Worm (Caenorhabditis elegans): Measurements from ENCODE around the gene ZK470.4.

ZK470.4 gene

DNA sequence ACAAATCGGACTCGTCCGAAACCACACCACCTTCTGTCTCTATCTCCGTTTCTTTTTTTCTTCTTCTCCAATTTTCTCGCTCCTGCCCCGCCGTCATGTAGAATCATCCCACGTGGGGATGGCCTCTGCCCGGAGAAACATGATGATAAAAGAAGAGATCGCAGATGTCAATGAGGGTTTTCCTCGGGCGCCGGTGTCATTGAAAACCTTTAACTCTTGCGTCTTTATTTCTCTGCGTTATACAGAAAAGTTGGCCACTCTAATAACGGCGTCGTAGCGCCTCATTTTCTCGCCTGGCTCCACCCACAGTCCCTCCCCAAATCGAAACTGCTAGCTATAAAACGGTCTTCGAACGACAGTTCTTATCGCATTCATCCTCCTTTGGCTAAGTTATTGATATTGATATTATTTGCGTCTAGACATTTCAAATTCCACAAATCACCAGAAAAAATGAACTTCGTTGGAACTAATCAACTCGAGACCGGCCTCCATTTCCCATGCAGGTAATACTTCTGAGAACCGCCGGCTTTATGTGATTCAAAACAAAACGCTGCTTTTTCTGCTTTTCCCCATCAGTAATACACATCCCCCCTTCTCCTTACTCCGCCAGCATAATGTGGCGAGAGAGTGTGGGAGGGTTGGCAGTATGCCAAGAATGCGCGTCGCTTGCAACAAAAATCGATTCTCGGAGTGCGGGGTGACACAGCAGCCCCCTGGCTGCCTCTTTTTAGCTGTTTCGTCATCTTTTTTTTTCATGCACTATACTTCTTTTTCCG, 5.7 kb upstream of the ZK470.4 start:
- TF ChIP-seq nhr-102 (tag; optimal IDR thresholded peaks at IDR 0.05), result peak; percentile 64
- TF ChIP-seq jun-1 (tag; optimal IDR thresholded peaks at IDR 0.05), result no peak
- no peak for TF ChIP-seq aly-2 (tag; optimal IDR thresholded peaks at IDR 0.05)
- TF ChIP-seq tag-97 (GFP tag; IDR thresholded peaks at IDR 0.05), result no peak
- peak; percentile 49 for TF ChIP-seq nhr-77 (tag; optimal IDR thresholded peaks at IDR 0.05)
- TF ChIP-seq arid-1 (GFP tag; conservative IDR thresholded peaks at IDR 0.05), result peak; percentile 33; the same call in 1 of the 2 replicates
- 0 out of 4 replicates have a peak, but pooled peaks have one; percentile 32 to 56 for TF ChIP-seq madf-5 (GFP tag; IDR thresholded peaks at IDR 0.05)
- peak; percentile 60; the same call in 1 of the 2 replicates for TF ChIP-seq set-16 (GFP tag; IDR thresholded peaks at IDR 0.05)
- no peak for TF ChIP-seq egl-27 (tag; optimal IDR thresholded peaks at IDR 0.05)
- peak; percentile 23 for TF ChIP-seq dpl-1 (GFP tag; optimal IDR thresholded peaks at IDR 0.05)
- peak; percentile 53; the same call in 1 of the 2 replicates for TF ChIP-seq mxl-2 (GFP tag; conservative IDR thresholded peaks at IDR 0.05)
- TF ChIP-seq lin-38 (GFP tag; IDR thresholded peaks at IDR 0.05), result peak; percentile 35
- peak; percentile 35 for TF ChIP-seq T26A8.4 (GFP tag; IDR thresholded peaks at IDR 0.05)
- no peak for TF ChIP-seq F10B5.3 (tag; optimal IDR thresholded peaks at IDR 0.05)
- TF ChIP-seq ama-1 (optimal IDR thresholded peaks at IDR 0.05), result peak; percentile 80
- TF ChIP-seq snpc-1.2 (GFP tag; IDR thresholded peaks at IDR 0.05), result no peak
- no peak for TF ChIP-seq ZK546.5 (tag; optimal IDR thresholded peaks at IDR 0.05)
- no peak for TF ChIP-seq ztf-11 (tag; optimal IDR thresholded peaks at IDR 0.05)
- no peak for TF ChIP-seq daf-19 (GFP tag; conservative IDR thresholded peaks at IDR 0.05)
- no peak for TF ChIP-seq fos-1 (tag; optimal IDR thresholded peaks at IDR 0.05)
- TF ChIP-seq lin-1 (GFP tag; IDR thresholded peaks at IDR 0.05), result peak; percentile 58; the same call in 1 of the 2 replicates
- no peak for TF ChIP-seq T20F7.1 (GFP tag; optimal IDR thresholded peaks at IDR 0.05)
- no peak for TF ChIP-seq ceh-32 (tag; optimal IDR thresholded peaks at IDR 0.05; ENCODE audit: poor library complexity)
- no peak for TF ChIP-seq ztf-7 (tag; optimal IDR thresholded peaks at IDR 0.05)
- TF ChIP-seq ceh-62 (tag; optimal IDR thresholded peaks at IDR 0.05), result no peak
- TF ChIP-seq R02D3.7 (tag; optimal IDR thresholded peaks at IDR 0.05), result no peak
- peak; percentile 45 for TF ChIP-seq duxl-1 (tag; optimal IDR thresholded peaks at IDR 0.05; ENCODE audit: poor library complexity)
- TF ChIP-seq hlh-30 (tag; optimal IDR thresholded peaks at IDR 0.05; ENCODE audit: insufficient read depth), result peak; percentile 88
- peak; percentile 65 for TF ChIP-seq nhr-48 (tag; optimal IDR thresholded peaks at IDR 0.05)
- no peak for TF ChIP-seq nhr-111 (GFP tag; optimal IDR thresholded peaks at IDR 0.05)
- TF ChIP-seq nhr-42 (GFP tag; IDR thresholded peaks at IDR 0.05), result 0 out of 2 replicates have a peak, but pooled peaks have one; percentile 47
- TF ChIP-seq gei-8 (GFP tag; optimal IDR thresholded peaks at IDR 0.05), result no peak
- TF ChIP-seq pha-4 (GFP tag; IDR thresholded peaks at IDR 0.05), result peak; percentile 38; the same call in 1 of the 2 replicates
- TF ChIP-seq pha-4 (tag; optimal IDR thresholded peaks at IDR 0.05), result peak; percentile 55
- TF ChIP-seq fkh-10 (GFP tag; optimal IDR thresholded peaks at IDR 0.05), result peak; percentile 60
- 0 out of 2 replicates have a peak, but pooled peaks have one; percentile 17 for TF ChIP-seq nhr-41 (GFP tag; IDR thresholded peaks at IDR 0.05)
- TF ChIP-seq nhr-76 (tag; optimal IDR thresholded peaks at IDR 0.05), result no peak
- peak; percentile 39 for TF ChIP-seq lin-13 (GFP tag; optimal IDR thresholded peaks at IDR 0.05)
- TF ChIP-seq nhr-10 (tag; optimal IDR thresholded peaks at IDR 0.05), result peak; percentile 48
- TF ChIP-seq F37D6.2 (tag; optimal IDR thresholded peaks at IDR 0.05), result peak; percentile 64
- TF ChIP-seq Y48G9A.11 (GFP tag; IDR thresholded peaks at IDR 0.05), result no peak
- peak; percentile 15 for TF ChIP-seq ceh-28 (tag; optimal IDR thresholded peaks at IDR 0.05)
- TF ChIP-seq unc-130 (GFP tag; optimal IDR thresholded peaks at IDR 0.05), result no peak
- peak; percentile 95 for TF ChIP-seq hlh-11 (tag; optimal IDR thresholded peaks at IDR 0.05)
- TF ChIP-seq lsy-2 (tag; optimal IDR thresholded peaks at IDR 0.05), result peak; percentile 11 to 48
- no peak for TF ChIP-seq zip-2 (tag; optimal IDR thresholded peaks at IDR 0.05)
- TF ChIP-seq daf-12 (tag; optimal IDR thresholded peaks at IDR 0.05), result no peak
- no peak for TF ChIP-seq lin-15B (tag; optimal IDR thresholded peaks at IDR 0.05)
- TF ChIP-seq attf-4 (tag; optimal IDR thresholded peaks at IDR 0.05), result no peak
- no peak for TF ChIP-seq spr-3 (GFP tag; optimal IDR thresholded peaks at IDR 0.05)
